Fruit fly (Drosophila melanogaster): Measurements from ENCODE around the gene CG3847.

CG3847 gene

dm6 chrX:6353613-6353986 lies 6.7 kb downstream of the CG3847 start (continued):
- peak; percentile 91 for TF ChIP-seq Meics (GFP tag; optimal IDR thresholded peaks at IDR 0.05)
- TF ChIP-seq CG3281 (GFP tag; optimal IDR thresholded peaks at IDR 0.05) = peak; percentile 88
- TF ChIP-seq disco-r (GFP tag; optimal IDR thresholded peaks at IDR 0.05) = no peak
- peak; percentile 60 for TF ChIP-seq Max (GFP tag; optimal IDR thresholded peaks at IDR 0.05)
- TF ChIP-seq Lim3 (GFP tag; IDR thresholded peaks at IDR 0.05) = peak; percentile 34; the same call in 1 of the 2 replicates
- peak; percentile 90 for TF ChIP-seq CG4328 (GFP tag; optimal IDR thresholded peaks at IDR 0.05)
- peak; percentile 86 for TF ChIP-seq caup (GFP tag; optimal IDR thresholded peaks at IDR 0.05; ENCODE audit: severe bottlenecking)
- peak; percentile 66 for TF ChIP-seq kay (GFP tag; optimal IDR thresholded peaks at IDR 0.05)
- peak; percentile 47; the same call in 1 of the 2 replicates for TF ChIP-seq CG10321 (GFP tag; IDR thresholded peaks at IDR 0.05)
- peak; percentile 77 for TF ChIP-seq scrt (GFP tag; optimal IDR thresholded peaks at IDR 0.05)
- TF ChIP-seq CG4404 (GFP tag; IDR thresholded peaks at IDR 0.05) = peak; percentile 72
- peak; percentile 40 for TF ChIP-seq CG4854 (GFP tag; optimal IDR thresholded peaks at IDR 0.05)
- peak; percentile 2 for TF ChIP-seq Dad (GFP tag; optimal IDR thresholded peaks at IDR 0.05)
- no peak for TF ChIP-seq CG7786 (GFP tag; optimal IDR thresholded peaks at IDR 0.05)
- TF ChIP-seq abd-A (tag; optimal IDR thresholded peaks at IDR 0.05) = peak; percentile 61
- TF ChIP-seq Antp (GFP tag; optimal IDR thresholded peaks at IDR 0.05) = no peak
- TF ChIP-seq mld (GFP tag; IDR thresholded peaks at IDR 0.05; ENCODE audit: partially characterized antibody) = no peak
- peak; percentile 72 for TF ChIP-seq CG6254 (GFP tag; optimal IDR thresholded peaks at IDR 0.05)
- TF ChIP-seq pum (GFP tag; optimal IDR thresholded peaks at IDR 0.05) = peak; percentile 27
- no peak for TF ChIP-seq ato (GFP tag; IDR thresholded peaks at IDR 0.05; ENCODE audit: partially characterized antibody)
- peak; percentile 81 for TF ChIP-seq sisA (GFP tag; IDR thresholded peaks at IDR 0.05)
- TF ChIP-seq Awh (GFP tag; IDR thresholded peaks at IDR 0.05) = peak; percentile 53; the same call in 1 of the 2 replicates
- peak; percentile 52; the same call in 2 of the 3 replicates for TF ChIP-seq CG2889 (GFP tag; IDR thresholded peaks at IDR 0.05)
- TF ChIP-seq fd102C (GFP tag; optimal IDR thresholded peaks at IDR 0.05) = no peak
- TF ChIP-seq oc (tag; optimal IDR thresholded peaks at IDR 0.05) = peak; percentile 83
- no peak for TF ChIP-seq Optix (GFP tag; IDR thresholded peaks at IDR 0.05)
- peak; percentile 82 for TF ChIP-seq Ptx1 (GFP tag; IDR thresholded peaks at IDR 0.05)
- TF ChIP-seq Ets97D (GFP tag; optimal IDR thresholded peaks at IDR 0.05) = no peak
- peak; percentile 66 for TF ChIP-seq danr (GFP tag; IDR thresholded peaks at IDR 0.05)
- peak; percentile 69 for TF ChIP-seq fd3F (GFP tag; optimal IDR thresholded peaks at IDR 0.05)
- peak; percentile 79 for TF ChIP-seq Ets65A (GFP tag)
- TF ChIP-seq prd (optimal IDR thresholded peaks at IDR 0.05) = no peak
- TF ChIP-seq prd (GFP tag; IDR thresholded peaks at IDR 0.05) = peak; percentile 84
- 0 out of 3 replicates have a peak, but pooled peaks have one; percentile 8 for TF ChIP-seq sr (GFP tag; IDR thresholded peaks at IDR 0.05)
- peak; percentile 72 for TF ChIP-seq ase (GFP tag; IDR thresholded peaks at IDR 0.05)
- TF ChIP-seq mam (GFP tag; optimal IDR thresholded peaks at IDR 0.05) = peak; percentile 41
- TF ChIP-seq Gsc (GFP tag; IDR thresholded peaks at IDR 0.05) = no peak; the same call in 1 of the 2 replicates
- peak; percentile 32 for TF ChIP-seq Hmx (GFP tag; optimal IDR thresholded peaks at IDR 0.05)
- peak; percentile 63 for TF ChIP-seq Drgx (GFP tag; IDR thresholded peaks at IDR 0.05)
- TF ChIP-seq sd (tag; optimal IDR thresholded peaks at IDR 0.05) = peak; percentile 78
- peak; percentile 79 for TF ChIP-seq CG9932 (GFP tag; IDR thresholded peaks at IDR 0.05)
- TF ChIP-seq Oaz (GFP tag; IDR thresholded peaks at IDR 0.05) = peak; percentile 61; the same call in 1 of the 2 replicates
- peak; percentile 55 for TF ChIP-seq CG8359 (GFP tag; optimal IDR thresholded peaks at IDR 0.05; ENCODE audit: borderline replicate concordance)
- no peak for TF ChIP-seq CG1832 (GFP tag; optimal IDR thresholded peaks at IDR 0.05)
- peak; percentile 90 for TF ChIP-seq fd96Cb (tag; optimal IDR thresholded peaks at IDR 0.05)
- peak in 1 of 2 experiments; percentile 74 for TF ChIP-seq insv (GFP tag; optimal IDR thresholded peaks at IDR 0.05)
- peak; percentile 77 for TF ChIP-seq sob (GFP tag; IDR thresholded peaks at IDR 0.05)
- TF ChIP-seq CG7963 (GFP tag; IDR thresholded peaks at IDR 0.05; ENCODE audit: partially characterized antibody) = no peak
- TF ChIP-seq p53 (GFP tag; optimal IDR thresholded peaks at IDR 0.05) = no peak
- peak; percentile 69 for TF ChIP-seq ssp (GFP tag; IDR thresholded peaks at IDR 0.05)
- peak; percentile 72 for TF ChIP-seq run (tag; optimal IDR thresholded peaks at IDR 0.05)
- peak; percentile 85 for TF ChIP-seq Atf6 (GFP tag; IDR thresholded peaks at IDR 0.05)
